Fruit fly (Drosophila melanogaster): ENCODE results near the gene Acp36DE.

The Acp36DE gene

dm6 chr2L:18344343-18344742 is 14.5 kb downstream of the Acp36DE start:
- TF ChIP-seq CG9705 (GFP tag; optimal IDR thresholded peaks at IDR 0.05) = no peak
- TF ChIP-seq ey (GFP tag; optimal IDR thresholded peaks at IDR 0.05) = peak; percentile 11
- no peak for TF ChIP-seq jim (GFP tag; optimal IDR thresholded peaks at IDR 0.05)

- TF ChIP-seq br (GFP tag; optimal IDR thresholded peaks at IDR 0.05) (peak; percentile 20), lola (GFP tag; optimal IDR thresholded peaks at IDR 0.05) (no peak), foxo (GFP tag; optimal IDR thresholded peaks at IDR 0.05) (peak in 1 of 2 experiments; percentile 40), HLH106 (tag; optimal IDR thresholded peaks at IDR 0.05) (peak; percentile 14), dsf (GFP tag; optimal IDR thresholded peaks at IDR 0.05; ENCODE audit: borderline replicate concordance) (no peak), usp (GFP tag; optimal IDR thresholded peaks at IDR 0.05) (no peak)
Observed at dm6 chr2L:18340921-18341320, 17.9 kb downstream of the Acp36DE start.

DNA sequence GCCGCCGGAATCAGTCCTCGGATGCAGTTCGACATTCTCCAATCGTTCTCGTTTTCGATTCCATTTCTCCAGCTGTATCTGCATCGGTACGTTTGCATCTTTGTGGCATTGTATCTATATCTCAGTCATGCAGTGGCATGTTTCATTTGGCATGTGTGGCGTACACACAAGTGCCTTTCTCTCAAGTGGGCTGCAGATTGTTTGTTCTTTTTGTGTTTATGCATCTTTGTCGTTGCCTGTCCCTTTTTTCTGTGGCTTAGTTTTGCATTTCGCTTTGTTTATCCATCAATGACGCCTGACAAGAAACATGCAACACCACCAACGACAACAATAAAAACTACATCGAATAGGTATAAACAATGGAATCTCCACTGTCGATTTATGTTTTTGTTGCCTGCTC is 22.3 kb downstream of the Acp36DE start:
- no peak for TF ChIP-seq br (GFP tag; optimal IDR thresholded peaks at IDR 0.05)
- TF ChIP-seq Hr83 (GFP tag; optimal IDR thresholded peaks at IDR 0.05; ENCODE audit: poor library complexity, severe bottlenecking) = no peak
- no peak for TF ChIP-seq dl (GFP tag; optimal IDR thresholded peaks at IDR 0.05; ENCODE audit: insufficient read depth in 1 of 2, partially characterized antibody in 2 of 2)
- TF ChIP-seq CrebA (GFP tag; optimal IDR thresholded peaks at IDR 0.05; ENCODE audit: borderline replicate concordance) = no peak
- no peak for TF ChIP-seq tai (GFP tag; optimal IDR thresholded peaks at IDR 0.05)
- no peak for TF ChIP-seq foxo (GFP tag; optimal IDR thresholded peaks at IDR 0.05)
- no peak for TF ChIP-seq brk (GFP tag; optimal IDR thresholded peaks at IDR 0.05)
- TF ChIP-seq Hnf4 (GFP tag; optimal IDR thresholded peaks at IDR 0.05) = no peak
- no peak for TF ChIP-seq jim (GFP tag; optimal IDR thresholded peaks at IDR 0.05)
- TF ChIP-seq N (GFP tag; optimal IDR thresholded peaks at IDR 0.05) = no peak
- no peak for TF ChIP-seq Hr78 (GFP tag; optimal IDR thresholded peaks at IDR 0.05)
- no peak for TF ChIP-seq CG9705 (GFP tag; optimal IDR thresholded peaks at IDR 0.05)
- no peak for TF ChIP-seq usp (GFP tag; optimal IDR thresholded peaks at IDR 0.05)
- TF ChIP-seq CG32264 (GFP tag; optimal IDR thresholded peaks at IDR 0.05) = no peak
- no peak for TF ChIP-seq psq (GFP tag; optimal IDR thresholded peaks at IDR 0.05)
- TF ChIP-seq Vsx2 (GFP tag; optimal IDR thresholded peaks at IDR 0.05; ENCODE audit: partially characterized antibody) = no peak
- no peak for TF ChIP-seq h (GFP tag; optimal IDR thresholded peaks at IDR 0.05)
- TF ChIP-seq Sp1 (GFP tag; optimal IDR thresholded peaks at IDR 0.05) = no peak
- no peak for TF ChIP-seq dmrt93B (GFP tag; optimal IDR thresholded peaks at IDR 0.05)

- no peak for TF ChIP-seq lola (GFP tag; optimal IDR thresholded peaks at IDR 0.05)
- TF ChIP-seq GATAd (GFP tag; optimal IDR thresholded peaks at IDR 0.05) = no peak
- no peak for TF ChIP-seq jim (GFP tag; optimal IDR thresholded peaks at IDR 0.05)
- no peak for TF ChIP-seq ey (GFP tag; optimal IDR thresholded peaks at IDR 0.05)
- no peak for TF ChIP-seq HLH106 (tag; optimal IDR thresholded peaks at IDR 0.05)
- no peak for TF ChIP-seq brk (GFP tag; optimal IDR thresholded peaks at IDR 0.05)
- TF ChIP-seq Vsx2 (GFP tag; optimal IDR thresholded peaks at IDR 0.05; ENCODE audit: partially characterized antibody) = no peak
- no peak for TF ChIP-seq Dif (GFP tag; optimal IDR thresholded peaks at IDR 0.05; ENCODE audit: partially characterized antibody)
- TF ChIP-seq Sp1 (GFP tag; optimal IDR thresholded peaks at IDR 0.05) = no peak
- no peak for TF ChIP-seq Hnf4 (GFP tag; optimal IDR thresholded peaks at IDR 0.05)
- no peak for TF ChIP-seq Rel (GFP tag; optimal IDR thresholded peaks at IDR 0.05)
- TF ChIP-seq Rel (tag; optimal IDR thresholded peaks at IDR 0.05) = no peak
Observed at dm6 chr2L:18335641-18336040, 23.2 kb downstream of the Acp36DE start.

dm6 chr2L:18333831-18334437 is 24.9 kb downstream of the Acp36DE start:
- TF ChIP-seq Myc (optimal IDR thresholded peaks at IDR 0.05) (no peak), Abd-B (GFP tag; optimal IDR thresholded peaks at IDR 0.05) (no peak)

DNA sequence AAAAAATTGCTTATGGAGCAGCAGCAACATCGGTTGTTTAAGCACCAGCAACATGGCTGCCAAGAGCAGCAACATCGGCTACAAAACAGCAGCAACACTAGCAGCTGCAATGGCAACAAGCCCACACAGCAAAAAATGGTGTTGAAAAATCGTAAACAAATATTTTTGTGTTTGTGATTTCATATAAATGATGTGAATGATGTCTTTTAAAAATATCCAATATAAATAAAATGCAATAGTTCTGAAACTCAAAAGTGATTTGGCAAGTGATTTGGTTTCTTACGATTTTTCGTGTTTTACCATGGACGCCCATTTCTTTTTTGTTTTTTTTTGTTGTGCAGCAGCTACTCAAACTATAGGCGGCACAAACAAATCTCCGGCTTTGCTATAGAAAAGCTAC is 27.2 kb downstream of the Acp36DE start:
- no peak for TF ChIP-seq rgr (GFP tag; optimal IDR thresholded peaks at IDR 0.05)
- TF ChIP-seq Hr78 (GFP tag; optimal IDR thresholded peaks at IDR 0.05) = no peak
- TF ChIP-seq Jra (GFP tag; optimal IDR thresholded peaks at IDR 0.05) = no peak
- TF ChIP-seq Hr83 (GFP tag; optimal IDR thresholded peaks at IDR 0.05; ENCODE audit: poor library complexity, severe bottlenecking) = no peak
